Worm (Caenorhabditis elegans) whole organism, late embryonic: ENCODE data around the gene F28C6.9.

ENCODE experiments used
- C38D4.7 ChIP-seq: fragments of 200-800 bp; sonication (Bioruptor generic); optimal IDR thresholded peaks from 2 replicates; lab custom pipeline; 2018; ENCODE audit warnings: mild to moderate bottlenecking, missing genetic modification characterization, moderate library complexity, missing compliant biosample characterization
- F13H6.1 ChIP-seq: sonication (generic microtip); optimal IDR thresholded peaks from 2 replicates; lab custom pipeline; 2016; ENCODE audit warnings: missing genetic modification characterization, missing compliant biosample characterization
- K09A11.1 ChIP-seq: sonication (generic microtip); optimal IDR thresholded peaks from 2 replicates; lab custom pipeline; 2017; ENCODE audit warnings: antibody characterized with exemption, mild to moderate bottlenecking, missing genetic modification characterization, missing compliant biosample characterization; ENCODE audit not compliant: insufficient read depth
- T23F11.4 ChIP-seq: fragments of 200-800 bp; sonication (Bioruptor generic); optimal IDR thresholded peaks from 2 replicates; lab custom pipeline; 2018; ENCODE audit warnings: mild to moderate bottlenecking, missing genetic modification characterization, missing compliant biosample characterization
- Y22D7AL.16 ChIP-seq: sonication (generic microtip); optimal IDR thresholded peaks from 2 replicates; lab custom pipeline; 2016; ENCODE audit warnings: missing genetic modification characterization, missing compliant biosample characterization
- ahr-1 ChIP-seq: sonication (generic microtip); optimal IDR thresholded peaks from 2 replicates; lab custom pipeline; 2016; ENCODE audit warnings: missing genetic modification characterization, missing compliant biosample characterization
- ceh-14 ChIP-seq: sonication (generic microtip); optimal IDR thresholded peaks from 2 replicates; lab custom pipeline; 2016; ENCODE audit warnings: missing genotype, missing genetic modification characterization, missing compliant biosample characterization
- ceh-19 ChIP-seq: fragments of 200-800 bp; sonication (Bioruptor generic); optimal IDR thresholded peaks from 2 replicates; lab custom pipeline; 2018; ENCODE audit warnings: mild to moderate bottlenecking, missing genetic modification characterization, missing compliant biosample characterization
- ceh-30 ChIP-seq: fragments of 150-350 bp; optimal IDR thresholded peaks from 2 replicates; lab custom pipeline; 2014; ENCODE audit warnings: missing biosample characterization, missing genetic modification characterization
- ceh-31 ChIP-seq: sonication (generic microtip); optimal IDR thresholded peaks from 2 replicates; lab custom pipeline; 2016; ENCODE audit warnings: missing genetic modification characterization, missing compliant biosample characterization
- ceh-34 ChIP-seq: sonication (generic microtip); optimal IDR thresholded peaks from 2 replicates; lab custom pipeline; 2016; ENCODE audit warnings: mild to moderate bottlenecking, missing genetic modification characterization, missing compliant biosample characterization
- ceh-48 ChIP-seq: sonication (generic microtip); optimal IDR thresholded peaks from 2 replicates; lab custom pipeline; 2016; ENCODE audit warnings: missing genetic modification characterization, inconsistent platforms, missing compliant biosample characterization
- ceh-6 ChIP-seq: fragments of 200-800 bp; sonication (Bioruptor generic); optimal IDR thresholded peaks from 2 replicates; lab custom pipeline; 2018; ENCODE audit warnings: mild to moderate bottlenecking, missing genetic modification characterization, missing compliant biosample characterization
- dve-1 ChIP-seq: sonication (generic microtip); optimal IDR thresholded peaks from 2 replicates; lab custom pipeline; 2017; ENCODE audit warnings: antibody characterized with exemption, mild to moderate bottlenecking, missing genetic modification characterization, missing compliant biosample characterization
- fkh-6 ChIP-seq: sonication (generic microtip); optimal IDR thresholded peaks from 2 replicates; lab custom pipeline; 2016; ENCODE audit warnings: missing genetic modification characterization, missing compliant biosample characterization
- hlh-13 ChIP-seq: fragments of 200-800 bp; sonication (Bioruptor generic); optimal IDR thresholded peaks from 2 replicates; lab custom pipeline; 2018; ENCODE audit warnings: mild to moderate bottlenecking, missing genetic modification characterization, missing compliant biosample characterization
- hlh-15 ChIP-seq: sonication (generic microtip); optimal IDR thresholded peaks from 2 replicates; lab custom pipeline; 2016; ENCODE audit warnings: missing genetic modification characterization, missing compliant biosample characterization
- hlh-6 ChIP-seq: sonication (generic microtip); optimal IDR thresholded peaks from 2 replicates; lab custom pipeline; 2016; ENCODE audit warnings: missing genotype, missing genetic modification characterization, missing compliant biosample characterization
- lim-6 ChIP-seq: sonication (generic microtip); optimal IDR thresholded peaks from 2 replicates; lab custom pipeline; 2016; ENCODE audit warnings: missing genetic modification characterization, missing compliant biosample characterization
- lin-11 ChIP-seq: fragments of 200-800 bp; sonication (Bioruptor generic); optimal IDR thresholded peaks from 2 replicates; lab custom pipeline; 2018; ENCODE audit warnings: mild to moderate bottlenecking, missing genetic modification characterization, missing compliant biosample characterization
- madf-2 ChIP-seq: sonication (generic microtip); optimal IDR thresholded peaks from 2 replicates; lab custom pipeline; 2017; ENCODE audit warnings: missing genetic modification characterization, missing compliant biosample characterization
- nfya-1 ChIP-seq: sonication (generic microtip); optimal IDR thresholded peaks from 2 replicates; lab custom pipeline; 2017; ENCODE audit warnings: missing genetic modification characterization, mild to moderate bottlenecking, missing compliant biosample characterization, antibody characterized with exemption, moderate library complexity
- npax-4 ChIP-seq: sonication (generic microtip); optimal IDR thresholded peaks from 2 replicates; lab custom pipeline; 2016; ENCODE audit warnings: missing genetic modification characterization, missing compliant biosample characterization
- pat-9 ChIP-seq: fragments of 200-800 bp; sonication (Bioruptor generic); optimal IDR thresholded peaks from 2 replicates; lab custom pipeline; 2018; ENCODE audit warnings: mild to moderate bottlenecking, missing genetic modification characterization, moderate library complexity, missing compliant biosample characterization
- pha-2 ChIP-seq: sonication (generic microtip); optimal IDR thresholded peaks from 2 replicates; lab custom pipeline; 2017; ENCODE audit warnings: mild to moderate bottlenecking, missing genetic modification characterization, missing compliant biosample characterization
- pqm-1 ChIP-seq: sonication (generic microtip); optimal IDR thresholded peaks from 2 replicates; lab custom pipeline; 2016; ENCODE audit warnings: missing genetic modification characterization, missing compliant biosample characterization
- ref-2 ChIP-seq: sonication (generic microtip); optimal IDR thresholded peaks from 2 replicates; lab custom pipeline; 2016; ENCODE audit warnings: missing genetic modification characterization, missing compliant biosample characterization
- sox-4 ChIP-seq: sonication (generic microtip); optimal IDR thresholded peaks from 2 replicates; lab custom pipeline; 2017; ENCODE audit warnings: mild to moderate bottlenecking, missing genetic modification characterization, inconsistent platforms, missing compliant biosample characterization
- syd-9 ChIP-seq: sonication (generic microtip); optimal IDR thresholded peaks from 2 replicates; lab custom pipeline; 2016; ENCODE audit warnings: mild to moderate bottlenecking, missing genetic modification characterization, moderate library complexity, missing compliant biosample characterization
- tbx-2 ChIP-seq: sonication (generic microtip); optimal IDR thresholded peaks from 2 replicates; lab custom pipeline; 2016; ENCODE audit warnings: missing genetic modification characterization, missing compliant biosample characterization
- ttx-3 ChIP-seq: sonication (generic microtip); optimal IDR thresholded peaks from 2 replicates; lab custom pipeline; 2016; ENCODE audit warnings: missing genetic modification reagents, missing genetic modification characterization, missing compliant biosample characterization
- unc-3 ChIP-seq, 2 experiments: fragments of 200-800 bp in 1 of 2; sonication (Bioruptor generic) in 1 of 2; sonication (generic microtip) in 1 of 2; conservative IDR thresholded peaks in 1 of 2; optimal IDR thresholded peaks in 1 of 2; 2 replicates each; pipeline versions ENCODE4 v1.3.6 to Lab custom; 2016 to 2022; ENCODE audit warnings: missing compliant biosample characterization in 2 of 2, missing genetic modification characterization in 2 of 2, missing genetic modification reagents in 1 of 2
- unc-42 ChIP-seq: sonication (generic microtip); optimal IDR thresholded peaks from 2 replicates; lab custom pipeline; 2016; ENCODE audit warnings: missing genotype, missing genetic modification characterization, missing compliant biosample characterization
- zip-5 ChIP-seq: sonication (generic microtip); optimal IDR thresholded peaks from 2 replicates; lab custom pipeline; 2016; ENCODE audit warnings: missing genetic modification characterization, missing compliant biosample characterization

Gene F28C6.9

DNA sequence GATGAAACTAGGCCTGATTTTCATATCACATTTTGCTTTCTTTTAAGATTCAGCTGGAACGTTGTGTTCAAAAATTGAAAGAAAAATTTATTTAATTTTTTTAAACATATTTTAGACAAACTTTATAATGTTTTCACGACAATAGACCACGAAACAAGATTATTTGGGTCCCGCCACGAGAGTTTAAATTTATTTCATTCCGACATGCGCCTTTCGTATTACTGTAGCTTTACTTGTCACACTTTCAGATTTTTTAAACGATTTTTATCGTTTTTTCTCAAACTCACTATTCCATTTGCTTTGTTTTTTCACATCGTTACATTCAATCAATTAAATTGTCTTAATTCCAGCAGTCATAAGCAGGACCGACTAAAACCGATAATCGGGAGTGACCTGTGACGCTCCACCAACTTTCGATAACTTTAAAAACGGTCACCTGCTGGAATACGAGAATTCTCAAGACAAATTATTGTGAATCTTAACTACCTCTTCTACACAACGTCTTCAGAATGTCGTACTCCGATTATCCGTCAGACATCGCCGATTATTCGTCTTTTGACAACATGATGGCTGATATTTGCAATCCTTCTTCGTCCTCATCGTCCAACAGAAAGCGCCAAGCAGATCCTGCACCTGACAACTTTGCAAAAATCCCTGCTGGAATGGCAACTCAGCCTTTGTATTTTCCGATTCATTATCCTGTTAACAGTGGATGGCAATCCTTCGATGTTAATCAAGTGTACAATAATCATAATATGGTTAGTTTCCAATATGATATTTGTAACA, 16.0 kb downstream of the F28C6.9 start, which contains the start of gene aptf-3:
Gene aptf-3, plus strand, starts transcription at position 351 of the 786 bp plus-strand sequence.
- TF ChIP-seq lin-11 (tag; lab: Kevin White, UChicago) (no peak), zip-5 (tag; lab: Kevin White, UChicago) (no peak), npax-4 (tag; lab: Kevin White, UChicago) (no peak), ref-2 (tag; lab: Kevin White, UChicago) (no peak), ceh-6 (GFP tag; lab: Kevin White, UChicago) (no peak), F13H6.1 (no peak), ceh-34 (tag; lab: Kevin White, UChicago) (no peak), unc-3 (GFP tag; conservative IDR thresholded peaks at IDR 0.05; lab: Robert Waterston, UW) (no peak), unc-3 (tag; optimal IDR thresholded peaks at IDR 0.05; lab: Kevin White, UChicago) (no peak), hlh-13 (GFP tag; lab: Kevin White, UChicago) (no peak), K09A11.1 (tag; lab: Kevin White, UChicago) (no peak), Y22D7AL.16 (no peak), nfya-1 (tag; lab: Kevin White, UChicago) (no peak), T23F11.4 (GFP tag; lab: Kevin White, UChicago) (no peak), ceh-48 (tag; lab: Kevin White, UChicago) (no peak), pha-2 (no peak), sox-4 (tag; lab: Kevin White, UChicago) (no peak), hlh-6 (tag; lab: Kevin White, UChicago) (no peak), dve-1 (tag; lab: Kevin White, UChicago) (no peak), fkh-6 (tag; lab: Kevin White, UChicago) (no peak), ceh-19 (GFP tag; lab: Kevin White, UChicago) (no peak)

DNA sequence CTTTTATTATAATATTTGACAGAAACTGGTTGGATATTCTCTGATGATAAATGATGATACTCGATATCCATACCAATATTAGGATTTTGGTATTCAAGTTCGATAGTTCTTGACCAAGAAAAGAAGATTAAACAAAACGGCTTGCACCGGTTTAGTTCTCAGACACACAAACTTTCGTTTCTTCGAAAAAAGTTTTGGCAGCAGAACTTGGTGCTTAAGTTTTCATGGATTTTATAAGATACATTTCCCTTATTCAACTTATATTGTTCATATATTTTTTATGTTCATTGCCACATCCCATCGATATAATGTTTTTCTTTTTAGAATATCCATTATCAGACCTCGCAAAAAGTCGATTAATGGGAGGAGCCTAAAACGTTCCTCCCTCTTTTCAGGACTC, 19.3 kb downstream of the F28C6.9 start, which contains the start of gene aptf-4:
Gene aptf-4, plus strand, starts transcription at position 301 of the 400 bp plus-strand sequence.
- TF ChIP-seq tbx-2 (tag; lab: Kevin White, UChicago) (no peak), C38D4.7 (GFP tag; lab: Kevin White, UChicago) (no peak), ahr-1 (no peak), unc-3 (GFP tag; conservative IDR thresholded peaks at IDR 0.05; lab: Robert Waterston, UW) (no peak), unc-3 (tag; optimal IDR thresholded peaks at IDR 0.05; lab: Kevin White, UChicago) (no peak), pat-9 (no peak), hlh-15 (tag; lab: Kevin White, UChicago) (no peak), ttx-3 (tag; lab: Kevin White, UChicago) (no peak), ceh-34 (tag; lab: Kevin White, UChicago) (no peak), ceh-30 (tag; lab: Kevin White, UChicago) (no peak), syd-9 (tag; lab: Kevin White, UChicago) (no peak), zip-5 (tag; lab: Kevin White, UChicago) (no peak), ceh-19 (GFP tag; lab: Kevin White, UChicago) (no peak), hlh-6 (tag; lab: Kevin White, UChicago) (no peak), madf-2 (no peak)

DNA sequence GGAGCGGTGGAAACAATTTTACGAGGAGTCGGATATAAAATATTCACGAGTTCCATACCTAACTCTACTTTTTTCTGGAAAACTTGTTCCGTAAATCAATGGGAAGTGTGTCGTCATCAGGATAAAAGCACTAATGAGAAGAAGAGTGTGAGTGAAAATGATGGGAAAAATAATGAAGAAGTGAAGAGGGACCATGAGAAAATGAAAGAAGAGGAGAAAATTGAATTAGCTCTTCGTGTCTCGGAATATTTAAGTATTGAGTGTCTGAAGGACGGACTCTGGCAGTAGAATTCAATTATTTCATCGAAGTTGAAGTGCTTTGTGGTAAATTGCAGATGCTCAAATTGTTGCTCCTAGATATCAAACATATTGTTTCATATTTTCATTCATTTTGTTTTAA, 20.8 kb downstream of the F28C6.9 start:
- no peak for TF ChIP-seq unc-3 (GFP tag; conservative IDR thresholded peaks at IDR 0.05; lab: Robert Waterston, UW)
- no peak for TF ChIP-seq unc-3 (tag; optimal IDR thresholded peaks at IDR 0.05; lab: Kevin White, UChicago)
- TF ChIP-seq unc-42 (tag; lab: Kevin White, UChicago), result peak; percentile 99
- peak; percentile 81 for TF ChIP-seq ceh-31
- TF ChIP-seq pqm-1 (tag; lab: Kevin White, UChicago), result no peak
- no peak for TF ChIP-seq ahr-1
- peak; percentile 53 for TF ChIP-seq ceh-14

DNA sequence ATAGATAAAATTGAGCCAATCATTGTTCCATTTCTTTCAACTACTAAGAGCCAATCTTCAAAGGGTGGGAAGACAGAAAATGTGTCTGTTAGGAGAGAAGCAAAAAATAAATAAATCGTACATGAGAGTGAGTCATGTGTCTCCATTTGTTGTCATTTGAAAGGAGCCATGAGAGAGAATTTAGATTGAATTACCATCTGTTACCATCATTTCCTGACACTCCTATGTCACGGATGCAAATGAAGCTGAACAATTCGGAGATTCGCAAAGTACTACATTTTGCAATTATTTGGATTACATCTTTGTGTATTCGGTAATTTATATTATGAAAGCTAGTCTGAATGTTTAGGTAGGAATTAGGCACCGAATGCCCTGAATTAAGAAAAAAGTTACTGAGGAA, 21.5 kb downstream of the F28C6.9 start:
- TF ChIP-seq unc-42 (tag; lab: Kevin White, UChicago), result peak; percentile 81
- no peak for TF ChIP-seq lim-6 (tag; lab: Kevin White, UChicago)
